Fruit fly (Drosophila melanogaster) whole organism, embryonic: ENCODE results near the gene CG8419.

ENCODE experiments used
- Abd-B ChIP-seq: fragments of 200-800 bp; sonication (Bioruptor generic); optimal IDR thresholded peaks from 2 replicates; lab custom pipeline; 2018; ENCODE audit warnings: missing biosample characterization, mild to moderate bottlenecking, missing genetic modification characterization, moderate library complexity
- Atf-2 ChIP-seq: fragments of 200-800 bp; sonication (Bioruptor generic); optimal IDR thresholded peaks from 2 replicates; lab custom pipeline; 2016; ENCODE audit warnings: missing biosample characterization, missing genetic modification characterization
- Bdp1 ChIP-seq: fragments of 200-800 bp; sonication (Bioruptor generic); optimal IDR thresholded peaks from 3 replicates; lab custom pipeline; 2016; ENCODE audit warnings: missing biosample characterization, missing genetic modification characterization
- CG10209 ChIP-seq: fragments of 200-800 bp; sonication (Bioruptor generic); optimal IDR thresholded peaks from 3 replicates; lab custom pipeline; 2017; ENCODE audit warnings: missing biosample characterization, mild to moderate bottlenecking, missing genetic modification characterization, missing genetic modification reagents
- CG10543 ChIP-seq: fragments of 200-800 bp; sonication (Bioruptor generic); optimal IDR thresholded peaks from 3 replicates; lab custom pipeline; 2017; ENCODE audit warnings: missing biosample characterization, mild to moderate bottlenecking, missing genetic modification characterization, moderate library complexity
- CG10565 ChIP-seq: fragments of 200-800 bp; sonication (Bioruptor generic); optimal IDR thresholded peaks from 3 replicates; lab custom pipeline; 2016; ENCODE audit warnings: missing biosample characterization, mild to moderate bottlenecking, missing genetic modification characterization
- CG11723 ChIP-seq: fragments of 200-800 bp; sonication (Bioruptor generic); optimal IDR thresholded peaks from 2 replicates; lab custom pipeline; 2017; ENCODE audit warnings: missing biosample characterization, mild to moderate bottlenecking, missing genetic modification characterization
- CG15696 ChIP-seq: fragments of 200-800 bp; sonication (Bioruptor generic); optimal IDR thresholded peaks from 2 replicates; lab custom pipeline; 2019; ENCODE audit warnings: missing biosample characterization, mild to moderate bottlenecking, missing genetic modification characterization, moderate library complexity
- CG1602 ChIP-seq: fragments of 200-800 bp; sonication (Bioruptor generic); optimal IDR thresholded peaks from 3 replicates; lab custom pipeline; 2016; ENCODE audit warnings: missing biosample characterization, missing genetic modification characterization
- CG16779 ChIP-seq: fragments of 200-800 bp; sonication (Bioruptor generic); IDR thresholded peaks from 2 replicates; pipeline ENCODE4 v1.3.6; 2022; ENCODE audit warnings: missing biosample characterization, missing genetic modification characterization
- CG1792 ChIP-seq: fragments of 200-800 bp; sonication (Bioruptor generic); optimal IDR thresholded peaks from 2 replicates; lab custom pipeline; 2016; ENCODE audit warnings: missing biosample characterization, missing genetic modification characterization
- CG2202 ChIP-seq: fragments of 200-800 bp; sonication (Bioruptor generic); optimal IDR thresholded peaks from 2 replicates; lab custom pipeline; 2018; ENCODE audit warnings: missing biosample characterization, mild to moderate bottlenecking, missing genetic modification characterization
- CG2875 ChIP-seq: fragments of 200-800 bp; sonication (Bioruptor generic); optimal IDR thresholded peaks from 2 replicates; lab custom pipeline; 2017; ENCODE audit warnings: missing biosample characterization, mild to moderate bottlenecking, missing genetic modification characterization, missing genetic modification reagents
- CG3163 ChIP-seq: fragments of 200-800 bp; sonication (Bioruptor generic); optimal IDR thresholded peaks from 3 replicates; lab custom pipeline; 2016; ENCODE audit warnings: missing biosample characterization, missing genetic modification characterization
- CG3995 ChIP-seq: fragments of 200-800 bp; sonication (Bioruptor generic); optimal IDR thresholded peaks from 3 replicates; lab custom pipeline; 2016; ENCODE audit warnings: missing biosample characterization, missing genetic modification characterization
- CG5245 ChIP-seq: fragments of 200-800 bp; sonication (Bioruptor generic); optimal IDR thresholded peaks from 3 replicates; lab custom pipeline; 2016; ENCODE audit warnings: missing biosample characterization, missing genetic modification characterization
- CG6175 ChIP-seq: fragments of 200-800 bp; sonication (Bioruptor generic); IDR thresholded peaks from 3 replicates; pipeline ENCODE4 v1.3.6; 2022; ENCODE audit warnings: missing biosample characterization, missing genetic modification characterization
- CG7372 ChIP-seq: fragments of 200-800 bp; sonication (Bioruptor generic); IDR thresholded peaks from 2 replicates; pipeline ENCODE4 v1.3.6; 2022; ENCODE audit warnings: missing biosample characterization, missing genetic modification characterization
- CG7963 ChIP-seq: fragments of 200-800 bp; sonication (Bioruptor generic); IDR thresholded peaks from 3 replicates; pipeline ENCODE4 v1.3.6; 2022; ENCODE audit warnings: missing biosample characterization, missing genetic modification characterization; ENCODE audit not compliant: partially characterized antibody
- CG9727 ChIP-seq: fragments of 200-800 bp; sonication (Bioruptor generic); optimal IDR thresholded peaks from 3 replicates; lab custom pipeline; 2017; ENCODE audit warnings: missing biosample characterization, mild to moderate bottlenecking, missing genetic modification characterization
- Dek ChIP-seq: fragments of 200-800 bp; sonication (Bioruptor generic); optimal IDR thresholded peaks from 3 replicates; lab custom pipeline; 2019; ENCODE audit warnings: missing biosample characterization, mild to moderate bottlenecking, missing genetic modification characterization, moderate library complexity
- Fer1 ChIP-seq: fragments of 200-800 bp; sonication (Bioruptor generic); optimal IDR thresholded peaks from 2 replicates; lab custom pipeline; 2017; ENCODE audit warnings: missing biosample characterization, mild to moderate bottlenecking, missing genetic modification characterization
- Fer2 ChIP-seq: fragments of 200-800 bp; sonication (Bioruptor generic); optimal IDR thresholded peaks from 2 replicates; lab custom pipeline; 2018; ENCODE audit warnings: missing biosample characterization, mild to moderate bottlenecking, missing genetic modification characterization, moderate library complexity
- GATAe ChIP-seq: fragments of 200-800 bp; sonication (Bioruptor generic); conservative IDR thresholded peaks from 2 replicates; pipeline ENCODE4 v1.3.6; 2022; ENCODE audit warnings: missing biosample characterization, missing genetic modification characterization
- HLHmδ ChIP-seq: fragments of 200-800 bp; sonication (Bioruptor generic); optimal IDR thresholded peaks from 2 replicates; lab custom pipeline; 2018; ENCODE audit warnings: missing biosample characterization, mild to moderate bottlenecking, missing genetic modification characterization, moderate library complexity
- Hsf ChIP-seq: fragments of 200-800 bp; sonication (Bioruptor generic); optimal IDR thresholded peaks from 3 replicates; lab custom pipeline; 2016; ENCODE audit warnings: missing biosample characterization, missing genetic modification characterization
- Lpt ChIP-seq: fragments of >200 bp; optimal IDR thresholded peaks from 2 replicates; lab custom pipeline; 2018; ENCODE audit warnings: missing biosample characterization, missing genetic modification characterization
- Opbp ChIP-seq: fragments of 200-800 bp; sonication (Bioruptor generic); IDR thresholded peaks from 3 replicates; pipeline ENCODE4 v1.3.6; 2022; ENCODE audit warnings: missing biosample characterization, missing genetic modification characterization; ENCODE audit not compliant: partially characterized antibody
- Ravus ChIP-seq: fragments of 200-800 bp; sonication (Bioruptor generic); IDR thresholded peaks from 2 replicates; pipeline ENCODE4 v1.3.6; 2022; ENCODE audit warnings: missing biosample characterization, missing genetic modification characterization
- Ssrp ChIP-seq: fragments of 200-800 bp; sonication (Bioruptor generic); optimal IDR thresholded peaks from 2 replicates; lab custom pipeline; 2018; ENCODE audit warnings: missing biosample characterization, mild to moderate bottlenecking, missing genetic modification characterization, moderate library complexity
- Xbp1 ChIP-seq: fragments of 200-800 bp; sonication (Bioruptor generic); optimal IDR thresholded peaks from 3 replicates; lab custom pipeline; 2016; ENCODE audit warnings: missing biosample characterization, mild to moderate bottlenecking, missing genetic modification characterization
- al ChIP-seq: fragments of 200-800 bp; sonication (Bioruptor generic); IDR thresholded peaks from 2 replicates; pipeline ENCODE4 v1.3.6; 2022; ENCODE audit warnings: missing biosample characterization, missing genetic modification characterization
- ara ChIP-seq: fragments of 200-800 bp; sonication (Bioruptor generic); IDR thresholded peaks from 2 replicates; pipeline ENCODE4 v1.3.6; 2022; ENCODE audit warnings: missing biosample characterization, missing genetic modification characterization
- bbx ChIP-seq: fragments of 200-800 bp; sonication (Bioruptor generic); IDR thresholded peaks from 2 replicates; pipeline ENCODE4 v1.3.6; 2022; ENCODE audit warnings: missing biosample characterization, missing genetic modification characterization; ENCODE audit not compliant: partially characterized antibody
- chn ChIP-seq: fragments of 200-800 bp; sonication (Bioruptor generic); optimal IDR thresholded peaks from 2 replicates; lab custom pipeline; 2016; ENCODE audit warnings: missing biosample characterization, missing genetic modification characterization
- cwo ChIP-seq: fragments of 200-800 bp; sonication (Bioruptor generic); optimal IDR thresholded peaks from 3 replicates; lab custom pipeline; 2017; ENCODE audit warnings: missing biosample characterization, missing genetic modification characterization, mild to moderate bottlenecking, moderate library complexity, missing genetic modification reagents
- dmrt99B ChIP-seq: fragments of 200-800 bp; sonication (Bioruptor generic); optimal IDR thresholded peaks from 2 replicates; lab custom pipeline; 2018; ENCODE audit warnings: missing biosample characterization, mild to moderate bottlenecking, missing genetic modification characterization, moderate library complexity
- dysf ChIP-seq: fragments of 200-800 bp; sonication (Bioruptor generic); IDR thresholded peaks from 3 replicates; pipeline ENCODE4 v1.3.6; 2022; ENCODE audit warnings: missing biosample characterization, missing genetic modification characterization
- eve ChIP-seq, 2 experiments: fragments of >200 bp; optimal IDR thresholded peaks; 2 replicates each; lab custom pipeline; 2017; ENCODE audit warnings: missing biosample characterization in 2 of 2, missing genetic modification characterization in 2 of 2
- gce ChIP-seq: fragments of 200-800 bp; sonication (Bioruptor generic); IDR thresholded peaks from 3 replicates; pipeline ENCODE4 v1.3.6; 2022; ENCODE audit warnings: missing biosample characterization, missing genetic modification characterization
- gfzf ChIP-seq: fragments of 200-800 bp; sonication (Bioruptor generic); optimal IDR thresholded peaks from 2 replicates; lab custom pipeline; 2016; ENCODE audit warnings: missing biosample characterization, mild to moderate bottlenecking, missing genetic modification characterization, moderate library complexity
- ind ChIP-seq: fragments of 200-800 bp; sonication (Bioruptor generic); optimal IDR thresholded peaks from 3 replicates; lab custom pipeline; 2016; ENCODE audit warnings: missing biosample characterization, missing genetic modification characterization
- inv ChIP-seq: fragments of 200-800 bp; sonication (Bioruptor generic); IDR thresholded peaks from 2 replicates; pipeline ENCODE4 v1.3.6; 2022; ENCODE audit warnings: missing biosample characterization, missing genetic modification characterization; ENCODE audit not compliant: partially characterized antibody
- lab ChIP-seq: fragments of 200-800 bp; sonication (Bioruptor generic); optimal IDR thresholded peaks from 3 replicates; lab custom pipeline; 2017; ENCODE audit warnings: missing biosample characterization, missing genetic modification characterization, mild to moderate bottlenecking, moderate library complexity, missing genetic modification reagents
- nmo ChIP-seq: fragments of 200-800 bp; sonication (Bioruptor generic); optimal IDR thresholded peaks from 2 replicates; lab custom pipeline; 2018; ENCODE audit warnings: missing biosample characterization, mild to moderate bottlenecking, missing genetic modification characterization, moderate library complexity
- pnt ChIP-seq: fragments of 200-800 bp; sonication (Bioruptor generic); optimal IDR thresholded peaks from 3 replicates; lab custom pipeline; 2016; ENCODE audit warnings: missing biosample characterization, missing genetic modification characterization
- psq ChIP-seq: fragments of 200-800 bp; sonication (Bioruptor generic); optimal IDR thresholded peaks from 2 replicates; lab custom pipeline; 2017; ENCODE audit warnings: missing biosample characterization, missing genetic modification characterization
- scrt ChIP-seq: fragments of 200-800 bp; sonication (Bioruptor generic); optimal IDR thresholded peaks from 2 replicates; lab custom pipeline; 2018; ENCODE audit warnings: missing biosample characterization, mild to moderate bottlenecking, missing genetic modification characterization, moderate library complexity
- sima ChIP-seq: fragments of 200-800 bp; sonication (Bioruptor generic); optimal IDR thresholded peaks from 2 replicates; lab custom pipeline; 2016; ENCODE audit warnings: missing biosample characterization, missing genetic modification characterization
- toy ChIP-seq: fragments of 200-800 bp; sonication (Bioruptor generic); IDR thresholded peaks from 2 replicates; pipeline ENCODE4 v1.3.6; 2022; ENCODE audit warnings: missing biosample characterization, missing genetic modification characterization

CG8419 gene

DNA sequence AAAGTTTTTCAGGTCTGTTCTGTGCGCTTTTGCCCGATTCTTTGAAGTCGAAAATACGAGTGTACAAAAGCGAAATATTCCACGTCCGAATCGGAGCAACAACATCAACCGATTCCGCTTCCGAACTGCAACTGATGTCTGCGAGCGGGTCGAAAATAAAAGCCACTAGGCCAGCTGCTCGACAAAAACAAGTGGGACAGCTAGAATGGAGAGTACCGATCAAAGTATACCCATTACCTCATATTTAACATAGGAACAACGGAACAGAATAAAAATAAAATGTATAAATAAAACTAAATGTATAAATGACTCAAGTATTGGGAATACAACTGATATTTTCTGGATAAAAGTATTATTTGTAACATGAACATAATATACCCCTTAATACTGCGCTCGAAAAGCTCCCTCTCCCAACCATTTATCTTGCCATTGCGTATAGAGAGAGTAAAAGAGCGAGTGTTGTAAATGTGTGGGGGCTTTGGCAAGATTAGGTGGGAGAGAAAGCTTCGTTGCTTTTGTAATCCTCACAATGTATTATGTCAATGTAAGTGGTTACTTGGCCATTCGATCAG lies 889 bp upstream of the CG8419 start, which contains the start of gene SLC5A11 (continued):
- TF ChIP-seq dmrt99B (tag; lab: Kevin White, UChicago), result peak; percentile 100
- TF ChIP-seq psq (GFP tag; lab: Kevin White, UChicago), result peak; percentile 96
- TF ChIP-seq eve (GFP tag; optimal IDR thresholded peaks at IDR 0.05; lab: Kevin White, UChicago), result peak in 1 of 2 experiments; percentile 100
- peak; percentile 65 for TF ChIP-seq Hsf (GFP tag; lab: Kevin White, UChicago)
- TF ChIP-seq lab, result peak; percentile 99
- peak; percentile 96 for TF ChIP-seq scrt (GFP tag; lab: Kevin White, UChicago)
- peak; percentile 98 for TF ChIP-seq CG1792 (GFP tag; lab: Kevin White, UChicago)
- TF ChIP-seq dysf (GFP tag; lab: Robert Waterston, UW), result peak; percentile 99
- no peak; the same call in 2 of the 3 replicates for TF ChIP-seq Opbp (GFP tag; lab: Robert Waterston, UW)
- peak; percentile 99 for TF ChIP-seq Fer1
- peak; percentile 96 for TF ChIP-seq Dek
- peak; percentile 96 for TF ChIP-seq sima (GFP tag; lab: Kevin White, UChicago)
- TF ChIP-seq CG10565, result peak; percentile 94
- TF ChIP-seq CG2202 (tag; lab: Kevin White, UChicago), result peak; percentile 77
- TF ChIP-seq CG16779 (GFP tag; lab: Robert Waterston, UW), result peak; percentile 88
- peak; percentile 64 for TF ChIP-seq Ravus (GFP tag; lab: Robert Waterston, UW)
- no peak for TF ChIP-seq CG7963 (GFP tag; lab: Robert Waterston, UW)
- TF ChIP-seq Atf-2 (GFP tag; lab: Kevin White, UChicago), result peak; percentile 95
- peak; percentile 70 for TF ChIP-seq CG15696 (tag; lab: Kevin White, UChicago)
- peak; percentile 31 for TF ChIP-seq gfzf (GFP tag; lab: Kevin White, UChicago)
- TF ChIP-seq CG9727, result peak; percentile 99
- peak; percentile 46 for TF ChIP-seq CG3163 (GFP tag; lab: Kevin White, UChicago)
- TF ChIP-seq CG1602 (GFP tag; lab: Kevin White, UChicago), result peak; percentile 88
- TF ChIP-seq CG2875 (GFP tag; lab: Kevin White, UChicago), result peak; percentile 94
- TF ChIP-seq Bdp1 (GFP tag; lab: Kevin White, UChicago), result peak; percentile 40
- TF ChIP-seq ind (GFP tag; lab: Kevin White, UChicago), result peak; percentile 96
- no peak for TF ChIP-seq Lpt (GFP tag; lab: Kevin White, UChicago)
- TF ChIP-seq CG10543, result peak; percentile 95
- peak; percentile 99 for TF ChIP-seq Abd-B (GFP tag; lab: Kevin White, UChicago)
- peak; percentile 94 for TF ChIP-seq ara (GFP tag; lab: Robert Waterston, UW)
- peak; percentile 91 for TF ChIP-seq CG6175 (GFP tag; lab: Robert Waterston, UW)
- peak; percentile 95 for TF ChIP-seq al
- peak; percentile 54 for TF ChIP-seq CG3995
- peak; percentile 92 for TF ChIP-seq GATAe (GFP tag; lab: Robert Waterston, UW)
- TF ChIP-seq Xbp1 (GFP tag; lab: Kevin White, UChicago), result peak; percentile 100
- peak; percentile 94 for TF ChIP-seq toy (GFP tag; lab: Robert Waterston, UW)
- TF ChIP-seq chn (GFP tag; lab: Kevin White, UChicago), result peak; percentile 79
- TF ChIP-seq gce (GFP tag; lab: Robert Waterston, UW), result peak; percentile 93
- peak; percentile 94 for TF ChIP-seq CG10209 (GFP tag; lab: Kevin White, UChicago)
- peak; percentile 99 for TF ChIP-seq Ssrp (tag; lab: Kevin White, UChicago)
- TF ChIP-seq bbx, result no peak; the same call in 1 of the 2 replicates
- TF ChIP-seq Fer2 (tag; lab: Kevin White, UChicago), result peak; percentile 90
- peak; percentile 95 for TF ChIP-seq CG11723 (GFP tag; lab: Kevin White, UChicago)
- peak; percentile 99 for TF ChIP-seq CG5245 (GFP tag; lab: Kevin White, UChicago)
- TF ChIP-seq CG7372, result peak; percentile 99
- TF ChIP-seq cwo (GFP tag; lab: Kevin White, UChicago), result peak; percentile 97
- peak; percentile 100 for TF ChIP-seq nmo (GFP tag; lab: Kevin White, UChicago)
- TF ChIP-seq pnt (GFP tag; lab: Kevin White, UChicago), result peak; percentile 78
- TF ChIP-seq HLHmδ (GFP tag; lab: Kevin White, UChicago), result no peak
- TF ChIP-seq inv, result no peak
